Fruit fly (Drosophila melanogaster) whole organism, embryonic: Measurements from ENCODE around the gene CG33927.
A peak's percentile ranks its signal among the peaks of the same experiment; 100 is the strongest.

Experiments
- Bgb ChIP-seq: fragments of 200-800 bp; sonication (Bioruptor generic); IDR thresholded peaks from 2 replicates; pipeline ENCODE4 v1.3.6; 2022; ENCODE audit warnings: missing biosample characterization, missing genetic modification characterization; ENCODE audit not compliant: partially characterized antibody
- CG10543 ChIP-seq: fragments of 200-800 bp; sonication (Bioruptor generic); optimal IDR thresholded peaks from 3 replicates; lab custom pipeline; 2017; ENCODE audit warnings: missing biosample characterization, mild to moderate bottlenecking, missing genetic modification characterization, moderate library complexity
- CG12104 ChIP-seq: fragments of 200-800 bp; sonication (Bioruptor generic); optimal IDR thresholded peaks from 3 replicates; lab custom pipeline; 2016; ENCODE audit warnings: missing biosample characterization, missing genetic modification characterization
- CG12155 ChIP-seq: fragments of 200-800 bp; sonication (Bioruptor generic); optimal IDR thresholded peaks from 3 replicates; lab custom pipeline; 2016; ENCODE audit warnings: missing biosample characterization, missing genetic modification characterization
- CG12659 ChIP-seq: fragments of 200-800 bp; sonication (Bioruptor generic); optimal IDR thresholded peaks from 3 replicates; lab custom pipeline; 2017; ENCODE audit warnings: mild to moderate bottlenecking, missing biosample characterization, missing genetic modification reagents, missing genetic modification characterization
- CG15011 ChIP-seq: fragments of 200-800 bp; sonication (Bioruptor generic); optimal IDR thresholded peaks from 3 replicates; lab custom pipeline; 2018; ENCODE audit warnings: missing biosample characterization, mild to moderate bottlenecking, missing genetic modification characterization
- CG15073 ChIP-seq: fragments of 200-800 bp; sonication (Bioruptor generic); optimal IDR thresholded peaks from 2 replicates; lab custom pipeline; 2016; ENCODE audit warnings: missing biosample characterization, missing genetic modification characterization
- CG1602 ChIP-seq: fragments of 200-800 bp; sonication (Bioruptor generic); optimal IDR thresholded peaks from 3 replicates; lab custom pipeline; 2016; ENCODE audit warnings: missing biosample characterization, missing genetic modification characterization
- CG16813 ChIP-seq: fragments of 200-800 bp; sonication (Bioruptor generic); IDR thresholded peaks from 3 replicates; pipeline ENCODE4 v1.3.6; 2022; ENCODE audit warnings: missing biosample characterization, missing genetic modification characterization; ENCODE audit not compliant: partially characterized antibody
- CG1832 ChIP-seq: fragments of 200-800 bp; sonication (Bioruptor generic); optimal IDR thresholded peaks from 2 replicates; lab custom pipeline; 2017; ENCODE audit warnings: missing biosample characterization, mild to moderate bottlenecking, missing genetic modification characterization, inconsistent platforms
- CG3281 ChIP-seq: fragments of 200-800 bp; sonication (Bioruptor generic); optimal IDR thresholded peaks from 3 replicates; lab custom pipeline; 2017; ENCODE audit warnings: missing biosample characterization, mild to moderate bottlenecking, missing genetic modification characterization
- CG3838 ChIP-seq: fragments of 200-800 bp; sonication (Bioruptor generic); optimal IDR thresholded peaks from 3 replicates; lab custom pipeline; 2016; ENCODE audit warnings: missing biosample characterization, missing genetic modification characterization
- CG42726 ChIP-seq: fragments of 200-800 bp; sonication (Bioruptor generic); IDR thresholded peaks from 2 replicates; pipeline ENCODE4 v1.3.6; 2022; ENCODE audit warnings: missing biosample characterization, missing genetic modification characterization; ENCODE audit not compliant: partially characterized antibody
- CG4424 ChIP-seq: fragments of 200-800 bp; sonication (Bioruptor generic); optimal IDR thresholded peaks from 3 replicates; lab custom pipeline; 2016; ENCODE audit warnings: missing biosample characterization, missing genetic modification characterization
- CG4707 ChIP-seq: fragments of 200-800 bp; sonication (Bioruptor generic); optimal IDR thresholded peaks from 2 replicates; lab custom pipeline; 2018; ENCODE audit warnings: missing biosample characterization, mild to moderate bottlenecking, missing genetic modification characterization, moderate library complexity
- CG8388 ChIP-seq: fragments of 200-800 bp; sonication (Bioruptor generic); optimal IDR thresholded peaks from 2 replicates; lab custom pipeline; 2019; ENCODE audit warnings: missing biosample characterization, mild to moderate bottlenecking, missing genetic modification characterization, moderate library complexity
- CHES-1-like ChIP-seq: fragments of 200-800 bp; sonication (Bioruptor generic); optimal IDR thresholded peaks from 2 replicates; lab custom pipeline; 2016; ENCODE audit warnings: missing biosample characterization, missing genetic modification characterization
- Dll ChIP-seq: fragments of 200-800 bp; sonication (Bioruptor generic); IDR thresholded peaks from 4 replicates; pipeline ENCODE4 v1.3.6; 2022; ENCODE audit warnings: missing biosample characterization, missing genetic modification characterization; ENCODE audit not compliant: partially characterized antibody
- Elba2 ChIP-seq: fragments of 200-800 bp; sonication (Bioruptor generic); optimal IDR thresholded peaks from 3 replicates; lab custom pipeline; 2016; ENCODE audit warnings: missing biosample characterization, missing genetic modification characterization
- Fer1 ChIP-seq: fragments of 200-800 bp; sonication (Bioruptor generic); optimal IDR thresholded peaks from 2 replicates; lab custom pipeline; 2017; ENCODE audit warnings: missing biosample characterization, mild to moderate bottlenecking, missing genetic modification characterization
- Lhr ChIP-seq: fragments of 200-800 bp; sonication (Bioruptor generic); optimal IDR thresholded peaks from 3 replicates; lab custom pipeline; 2017; ENCODE audit warnings: mild to moderate bottlenecking, missing biosample characterization, missing genetic modification reagents, missing genetic modification characterization
- Myb ChIP-seq: fragments of 200-800 bp; sonication (Bioruptor generic); optimal IDR thresholded peaks from 2 replicates; lab custom pipeline; 2016; ENCODE audit warnings: missing biosample characterization, missing genetic modification characterization
- Neu2 ChIP-seq: fragments of 200-800 bp; sonication (Bioruptor generic); optimal IDR thresholded peaks from 3 replicates; lab custom pipeline; 2016; ENCODE audit warnings: missing biosample characterization, missing genetic modification characterization, borderline replicate concordance
- Oaz ChIP-seq: fragments of 200-800 bp; sonication (Bioruptor generic); IDR thresholded peaks from 2 replicates; pipeline ENCODE4 v1.3.6; 2022; ENCODE audit warnings: missing biosample characterization, missing genetic modification characterization
- Sox100B ChIP-seq: fragments of 200-800 bp; sonication (Bioruptor generic); optimal IDR thresholded peaks from 3 replicates; lab custom pipeline; 2018; ENCODE audit warnings: missing biosample characterization, mild to moderate bottlenecking, missing genetic modification characterization
- Ssrp ChIP-seq: fragments of 200-800 bp; sonication (Bioruptor generic); optimal IDR thresholded peaks from 2 replicates; lab custom pipeline; 2018; ENCODE audit warnings: missing biosample characterization, mild to moderate bottlenecking, missing genetic modification characterization, moderate library complexity
- Tbp ChIP-seq: fragments of >200 bp; optimal IDR thresholded peaks from 2 replicates; lab custom pipeline; 2018; ENCODE audit warnings: missing biosample characterization, missing genetic modification characterization
- bbx ChIP-seq: fragments of 200-800 bp; sonication (Bioruptor generic); IDR thresholded peaks from 2 replicates; pipeline ENCODE4 v1.3.6; 2022; ENCODE audit warnings: missing biosample characterization, missing genetic modification characterization; ENCODE audit not compliant: partially characterized antibody
- bsh ChIP-seq, 2 experiments: fragments of 200-800 bp; sonication (Bioruptor generic); optimal IDR thresholded peaks; 2 replicates each; lab custom pipeline; 2017 to 2018; ENCODE audit warnings: mild to moderate bottlenecking in 2 of 2, missing biosample characterization in 2 of 2, missing genetic modification characterization in 2 of 2, moderate library complexity in 1 of 2
- btn ChIP-seq: fragments of 200-800 bp; sonication (Bioruptor generic); optimal IDR thresholded peaks from 2 replicates; lab custom pipeline; 2016; ENCODE audit warnings: missing biosample characterization, missing genetic modification characterization
- cato ChIP-seq: fragments of 200-800 bp; sonication (Bioruptor generic); optimal IDR thresholded peaks from 2 replicates; lab custom pipeline; 2016; ENCODE audit warnings: missing biosample characterization, missing genetic modification characterization, borderline replicate concordance
- crp ChIP-seq, 2 experiments: fragments of 200-800 bp; sonication (Bioruptor generic); optimal IDR thresholded peaks; 2 replicates in 1 of 2; 3 replicates in 1 of 2; lab custom pipeline; 2017; ENCODE audit warnings: missing biosample characterization in 2 of 2, missing genetic modification characterization in 2 of 2, mild to moderate bottlenecking in 1 of 2, moderate library complexity in 1 of 2
- dmrt99B ChIP-seq: fragments of 200-800 bp; sonication (Bioruptor generic); optimal IDR thresholded peaks from 2 replicates; lab custom pipeline; 2018; ENCODE audit warnings: missing biosample characterization, mild to moderate bottlenecking, missing genetic modification characterization, moderate library complexity
- fd102C ChIP-seq: fragments of 200-800 bp; sonication (Bioruptor generic); optimal IDR thresholded peaks from 2 replicates; lab custom pipeline; 2018; ENCODE audit warnings: missing biosample characterization, mild to moderate bottlenecking, missing genetic modification characterization, moderate library complexity
- fd64A ChIP-seq: fragments of 200-800 bp; sonication (Bioruptor generic); optimal IDR thresholded peaks from 3 replicates; lab custom pipeline; 2018; ENCODE audit warnings: missing biosample characterization, mild to moderate bottlenecking, missing genetic modification characterization
- grn ChIP-seq: fragments of 200-800 bp; sonication (Bioruptor generic); optimal IDR thresholded peaks from 3 replicates; lab custom pipeline; 2017; ENCODE audit warnings: missing biosample characterization, missing genetic modification characterization
- h ChIP-seq: fragments of >200 bp; optimal IDR thresholded peaks from 2 replicates; lab custom pipeline; 2017
- ind ChIP-seq: fragments of 200-800 bp; sonication (Bioruptor generic); optimal IDR thresholded peaks from 3 replicates; lab custom pipeline; 2016; ENCODE audit warnings: missing biosample characterization, missing genetic modification characterization
- inv ChIP-seq: fragments of 200-800 bp; sonication (Bioruptor generic); IDR thresholded peaks from 2 replicates; pipeline ENCODE4 v1.3.6; 2022; ENCODE audit warnings: missing biosample characterization, missing genetic modification characterization; ENCODE audit not compliant: partially characterized antibody
- luna ChIP-seq: fragments of 200-800 bp; sonication (Bioruptor generic); optimal IDR thresholded peaks from 2 replicates; lab custom pipeline; 2016; ENCODE audit warnings: missing biosample characterization, missing genetic modification characterization
- mld ChIP-seq: fragments of 200-800 bp; sonication (Bioruptor generic); IDR thresholded peaks from 3 replicates; pipeline ENCODE4 v1.3.6; 2022; ENCODE audit warnings: missing biosample characterization, missing genetic modification characterization; ENCODE audit not compliant: partially characterized antibody
- onecut ChIP-seq: fragments of 200-800 bp; sonication (Bioruptor generic); IDR thresholded peaks from 2 replicates; pipeline ENCODE4 v1.3.6; 2022; ENCODE audit warnings: missing biosample characterization, missing genetic modification characterization
- phol ChIP-seq: fragments of 200-800 bp; sonication (Bioruptor generic); optimal IDR thresholded peaks from 3 replicates; lab custom pipeline; 2018; ENCODE audit warnings: missing biosample characterization, mild to moderate bottlenecking, missing genetic modification characterization, moderate library complexity
- psq ChIP-seq: fragments of 200-800 bp; sonication (Bioruptor generic); optimal IDR thresholded peaks from 2 replicates; lab custom pipeline; 2017; ENCODE audit warnings: missing biosample characterization, missing genetic modification characterization
- scrt ChIP-seq: fragments of 200-800 bp; sonication (Bioruptor generic); optimal IDR thresholded peaks from 2 replicates; lab custom pipeline; 2018; ENCODE audit warnings: missing biosample characterization, mild to moderate bottlenecking, missing genetic modification characterization, moderate library complexity
- stwl ChIP-seq: fragments of 200-800 bp; sonication (Bioruptor generic); optimal IDR thresholded peaks from 3 replicates; lab custom pipeline; 2018; ENCODE audit warnings: missing biosample characterization, mild to moderate bottlenecking, missing genetic modification characterization, moderate library complexity
- tll ChIP-seq, 2 experiments: fragments of 200-800 bp in 1 of 2; fragments of >200 bp in 1 of 2; sonication (Bioruptor generic) in 1 of 2; optimal IDR thresholded peaks; 2 replicates each; lab custom pipeline; 2017 to 2019; ENCODE audit warnings: missing biosample characterization in 2 of 2, missing genetic modification characterization in 2 of 2, mild to moderate bottlenecking in 1 of 2, moderate library complexity in 1 of 2
- vvl ChIP-seq: fragments of 200-800 bp; sonication (Bioruptor generic); IDR thresholded peaks from 2 replicates; pipeline ENCODE4 v1.3.6; 2022; ENCODE audit warnings: missing biosample characterization, missing genetic modification characterization
- zfh2 ChIP-seq: fragments of 200-800 bp; sonication (Bioruptor generic); optimal IDR thresholded peaks from 2 replicates; lab custom pipeline; 2016; ENCODE audit warnings: missing biosample characterization, missing genetic modification characterization

The CG33927 gene

DNA sequence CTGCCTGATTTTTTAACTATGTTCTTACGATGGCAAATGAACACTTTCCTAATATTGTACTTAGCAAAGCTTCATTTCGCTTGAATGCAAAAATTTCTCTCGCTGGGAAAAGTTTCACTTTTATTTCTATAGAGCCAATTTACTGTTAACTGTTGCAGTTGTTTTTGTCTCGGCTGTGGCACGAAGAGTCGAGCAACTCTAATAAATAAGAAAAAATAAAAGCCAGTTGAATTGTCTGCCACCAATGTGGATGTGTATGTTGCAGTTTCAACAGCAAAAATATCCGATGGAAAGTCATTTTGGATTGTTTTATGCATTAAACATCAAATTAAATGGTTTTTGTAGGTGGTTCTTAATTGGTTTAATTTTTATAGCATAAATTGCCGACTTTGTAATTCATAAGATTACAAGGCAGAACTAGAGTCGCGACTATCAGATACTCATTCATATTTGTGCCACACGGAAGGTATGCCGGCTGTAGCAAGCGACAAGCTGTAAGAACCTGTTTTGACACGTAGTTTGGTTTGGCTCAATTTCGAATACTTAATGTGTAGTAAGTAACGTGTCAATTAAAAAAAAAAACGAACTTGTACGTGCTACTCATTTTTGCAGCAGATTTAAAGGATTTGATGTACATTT lies 24.3 kb downstream of the CG33927 start (continued):
- TF ChIP-seq Elba2 (GFP tag; lab: Kevin White, UChicago) (no peak), CG15011 (GFP tag; lab: Kevin White, UChicago) (no peak), onecut (GFP tag; lab: Robert Waterston, UW) (no peak), crp (GFP tag; optimal IDR thresholded peaks at IDR 0.05; lab: Kevin White, UChicago) (no peak), CG1832 (GFP tag; lab: Kevin White, UChicago) (no peak), bbx (GFP tag; lab: Robert Waterston, UW) (no peak), Bgb (peak; percentile 54; the same call in 1 of the 2 replicates), CG8388 (GFP tag; lab: Kevin White, UChicago) (no peak), zfh2 (no peak), Lhr (GFP tag; lab: Kevin White, UChicago) (no peak), CG15073 (GFP tag; lab: Kevin White, UChicago) (no peak), CG3281 (GFP tag; lab: Kevin White, UChicago) (no peak), Tbp (GFP tag; lab: Kevin White, UChicago) (no peak), Fer1 (no peak), cato (GFP tag; lab: Kevin White, UChicago) (no peak), CG1602 (GFP tag; lab: Kevin White, UChicago) (no peak), mld (GFP tag; lab: Robert Waterston, UW) (peak; percentile 75), CG16813 (GFP tag; lab: Robert Waterston, UW) (peak; percentile 47; the same call in 1 of the 3 replicates), Oaz (GFP tag; lab: Robert Waterston, UW) (no peak), grn (no peak), inv (GFP tag; lab: Robert Waterston, UW) (peak; percentile 30; the same call in 1 of the 2 replicates), Dll (no peak), bsh (GFP tag; optimal IDR thresholded peaks at IDR 0.05; lab: Kevin White, UChicago) (no peak), CG12659 (GFP tag; lab: Kevin White, UChicago) (no peak), vvl (GFP tag; lab: Robert Waterston, UW) (no peak), Sox100B (GFP tag; lab: Kevin White, UChicago) (no peak), CG10543 (no peak), Neu2 (GFP tag; lab: Kevin White, UChicago) (no peak), CHES-1-like (no peak)

dm6 chr3R:4664947-4665346 lies 25.5 kb downstream of the CG33927 start:
- TF ChIP-seq luna: no peak
- TF ChIP-seq h (lab: Kevin White, UChicago): no peak
- TF ChIP-seq tll (GFP tag; optimal IDR thresholded peaks at IDR 0.05; lab: Kevin White, UChicago): no peak
- TF ChIP-seq zfh2: no peak
- peak; percentile 18 for TF ChIP-seq fd102C (GFP tag; lab: Kevin White, UChicago)
- no peak for TF ChIP-seq psq
- no peak for TF ChIP-seq CG12155 (GFP tag; lab: Kevin White, UChicago)
- TF ChIP-seq CG42726: no peak
- TF ChIP-seq fd64A: peak; percentile 98
- TF ChIP-seq Ssrp (tag; lab: Kevin White, UChicago): no peak
- TF ChIP-seq dmrt99B: peak; percentile 85
- TF ChIP-seq CG12104 (GFP tag; lab: Kevin White, UChicago): peak; percentile 89
- TF ChIP-seq scrt (GFP tag; lab: Kevin White, UChicago): peak; percentile 74
- TF ChIP-seq CG4424 (GFP tag; lab: Kevin White, UChicago): peak; percentile 82
- TF ChIP-seq CG3838 (GFP tag; lab: Kevin White, UChicago): no peak
- peak; percentile 71 for TF ChIP-seq btn
- TF ChIP-seq ind (GFP tag; lab: Kevin White, UChicago): peak; percentile 29
- TF ChIP-seq CG4707 (GFP tag; lab: Kevin White, UChicago): peak; percentile 34
- TF ChIP-seq stwl (tag; lab: Kevin White, UChicago): peak; percentile 53
- peak; percentile 42 for TF ChIP-seq phol (tag; lab: Kevin White, UChicago)
- TF ChIP-seq Myb: peak; percentile 26
- TF ChIP-seq CG12659 (GFP tag; lab: Kevin White, UChicago): no peak
